Worm (Caenorhabditis elegans) whole organism, early embryonic: Measurements from ENCODE around the gene srz-75.

Experiments
- aly-1 ChIP-seq: sonication (generic microtip); optimal IDR thresholded peaks from 2 replicates; lab custom pipeline; 2016; ENCODE audit warnings: missing genetic modification characterization, missing compliant biosample characterization
- ama-1 ChIP-seq: fragments of 150-350 bp; optimal IDR thresholded peaks from 2 replicates; lab custom pipeline; 2014
- flt-1 ChIP-seq: fragments of 200-800 bp; sonication (Bioruptor generic); IDR thresholded peaks from 2 replicates; pipeline ENCODE4 v1.3.6; 2022; ENCODE audit warnings: missing genetic modification characterization, missing compliant biosample characterization

DNA sequence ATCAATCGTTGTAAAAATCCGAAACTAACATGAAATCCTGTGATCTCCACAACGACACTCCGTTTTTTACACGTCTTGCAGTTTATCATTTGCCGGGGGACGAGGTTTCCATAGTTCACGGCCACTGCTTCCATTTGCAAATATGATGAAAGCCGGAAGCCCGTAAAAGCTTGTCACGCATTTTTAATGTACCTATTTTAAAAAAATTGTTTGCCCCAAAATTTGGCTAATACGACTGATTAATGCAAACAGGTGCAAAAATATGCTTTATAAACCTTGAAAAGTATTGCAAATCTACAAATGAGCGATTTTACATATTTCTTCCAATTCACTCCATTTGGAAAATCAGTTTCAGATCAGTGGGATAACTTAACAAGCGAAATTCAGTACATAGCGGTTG is 30.2 kb upstream of the srz-75 start, which contains the start of gene srz-61:
- TF ChIP-seq aly-1 (tag; lab: Kevin White, UChicago) (no peak), ama-1 (lab: Kevin White, UChicago) (no peak), flt-1 (GFP tag; lab: Robert Waterston, UW) (no peak)
